Worm (Caenorhabditis elegans): ENCODE measurements around the gene txdc-9.

DNA sequence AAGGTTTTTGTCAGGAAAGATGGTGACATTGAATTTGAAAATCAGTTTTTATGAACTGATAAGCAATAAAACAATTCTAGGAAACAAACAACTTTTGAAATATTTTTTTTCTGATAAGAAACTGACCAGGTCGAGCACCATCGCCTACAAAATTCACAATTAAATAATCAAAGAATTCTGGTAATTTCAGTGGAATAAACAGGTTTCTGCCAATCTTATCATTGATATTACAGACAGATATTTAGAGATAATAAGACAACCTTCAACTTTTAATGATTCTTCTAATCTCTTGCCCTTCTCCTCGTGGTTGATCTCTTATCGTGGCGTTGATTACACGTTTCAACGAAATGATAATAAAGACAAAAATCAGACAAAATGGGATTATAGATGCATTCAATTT lies 35.6 kb upstream of the txdc-9 start:
- TF ChIP-seq B0035.1 (tag; optimal IDR thresholded peaks at IDR 0.05) (no peak), ztf-3 (GFP tag; optimal IDR thresholded peaks at IDR 0.05) (no peak), nhr-90 (tag; optimal IDR thresholded peaks at IDR 0.05) (no peak), snpc-4 (GFP tag; optimal IDR thresholded peaks at IDR 0.05) (no peak), snpc-4 (tag; optimal IDR thresholded peaks at IDR 0.05) (no peak), snpc-1.1 (tag; optimal IDR thresholded peaks at IDR 0.05; ENCODE audit: insufficient read depth) (no peak), ceh-40 (GFP tag; IDR thresholded peaks at IDR 0.05) (no peak), F39B2.1 (GFP tag; IDR thresholded peaks at IDR 0.05) (no peak), K12H6.12 (tag; optimal IDR thresholded peaks at IDR 0.05) (no peak), egl-44 (GFP tag; IDR thresholded peaks at IDR 0.05) (no peak), unc-130 (GFP tag; optimal IDR thresholded peaks at IDR 0.05) (no peak), F49E8.2 (tag; optimal IDR thresholded peaks at IDR 0.05; ENCODE audit: insufficient read depth) (no peak)
